Fruit fly (Drosophila melanogaster): ENCODE results near the gene RpS14b.

Gene RpS14b

DNA sequence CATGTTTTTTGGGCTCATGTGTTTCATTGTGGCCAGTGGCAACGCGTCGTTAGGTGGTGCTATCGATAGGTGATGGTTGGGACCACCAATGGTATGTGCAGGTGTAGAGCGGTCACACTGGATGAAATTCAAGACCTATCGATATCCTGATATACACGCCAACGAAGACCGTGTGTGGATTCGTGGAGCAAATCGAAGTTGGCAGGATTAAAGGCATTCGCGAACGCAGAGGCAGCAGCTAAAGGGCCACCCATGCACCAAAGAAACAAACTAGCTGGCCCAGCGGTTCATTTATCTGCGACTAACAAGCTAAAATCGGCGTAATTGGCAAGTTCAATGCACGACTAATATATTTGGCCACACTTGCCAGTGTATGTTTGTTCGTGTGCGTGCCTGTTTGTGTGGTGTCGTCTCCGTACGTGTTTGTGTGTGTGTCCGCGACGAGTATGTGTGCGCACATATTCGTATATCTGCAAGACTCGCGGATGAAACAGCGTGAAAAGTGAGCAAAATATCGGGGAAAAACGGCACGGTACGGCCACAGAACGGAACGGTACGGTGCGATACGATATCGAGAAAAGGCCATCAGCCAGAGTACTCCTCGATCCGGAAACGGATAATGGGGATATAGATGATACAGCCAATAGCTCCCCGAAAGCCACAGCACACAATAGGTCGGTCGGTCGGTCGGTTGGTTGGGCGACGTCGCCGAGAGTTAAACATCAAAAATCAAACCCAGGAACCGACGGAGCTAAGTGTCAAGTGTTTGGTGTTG is 1.3 kb downstream of the RpS14b start, which contains the start of gene Ubr3 (continued):
- TF ChIP-seq Abd-B (GFP tag; optimal IDR thresholded peaks at IDR 0.05) (peak; percentile 25), CG8765 (GFP tag; IDR thresholded peaks at IDR 0.05) (no peak), dysf (GFP tag; IDR thresholded peaks at IDR 0.05) (no peak), pita (GFP tag; optimal IDR thresholded peaks at IDR 0.05) (no peak), al (GFP tag; IDR thresholded peaks at IDR 0.05) (0 out of 2 replicates have a peak, but pooled peaks have one; percentile 8), repo (GFP tag; optimal IDR thresholded peaks at IDR 0.05) (no peak), bigmax (GFP tag; optimal IDR thresholded peaks at IDR 0.05) (no peak), CG16779 (GFP tag; IDR thresholded peaks at IDR 0.05) (no peak), CTCF (GFP tag; optimal IDR thresholded peaks at IDR 0.05) (no peak), CG17568 (GFP tag; optimal IDR thresholded peaks at IDR 0.05) (no peak), ap (GFP tag; IDR thresholded peaks at IDR 0.05) (no peak), gsb (GFP tag; IDR thresholded peaks at IDR 0.05) (no peak), run (tag; optimal IDR thresholded peaks at IDR 0.05) (no peak), Spps (tag; optimal IDR thresholded peaks at IDR 0.05) (no peak), B-H1 (GFP tag; IDR thresholded peaks at IDR 0.05) (no peak), CG10543 (GFP tag; optimal IDR thresholded peaks at IDR 0.05) (peak; percentile 21), CG1792 (GFP tag; optimal IDR thresholded peaks at IDR 0.05) (no peak), CG8924 (tag; optimal IDR thresholded peaks at IDR 0.05) (peak; percentile 19), ro (GFP tag; IDR thresholded peaks at IDR 0.05) (no peak), Lpt (GFP tag; optimal IDR thresholded peaks at IDR 0.05) (no peak), CG17829 (tag; optimal IDR thresholded peaks at IDR 0.05) (peak; percentile 28), Side (GFP tag; optimal IDR thresholded peaks at IDR 0.05) (no peak), mam (GFP tag; optimal IDR thresholded peaks at IDR 0.05) (peak; percentile 4), CG7357 (GFP tag; IDR thresholded peaks at IDR 0.05) (peak; percentile 89), unpg (GFP tag; optimal IDR thresholded peaks at IDR 0.05) (no peak), NC2β (GFP tag; optimal IDR thresholded peaks at IDR 0.05) (peak; percentile 35), pum (GFP tag; optimal IDR thresholded peaks at IDR 0.05) (no peak), CG1233 (GFP tag; optimal IDR thresholded peaks at IDR 0.05) (no peak), exex (tag; optimal IDR thresholded peaks at IDR 0.05) (peak; percentile 7), NFAT (GFP tag; IDR thresholded peaks at IDR 0.05) (0 out of 2 replicates have a peak, but pooled peaks have one; percentile 21), CG7271 (tag; optimal IDR thresholded peaks at IDR 0.05) (no peak), Poxn (GFP tag; IDR thresholded peaks at IDR 0.05) (no peak), CG1603 (tag; optimal IDR thresholded peaks at IDR 0.05) (peak; percentile 71), CG18599 (GFP tag; optimal IDR thresholded peaks at IDR 0.05) (peak; percentile 36), Vsx1 (GFP tag; optimal IDR thresholded peaks at IDR 0.05) (no peak), Hmx (GFP tag; optimal IDR thresholded peaks at IDR 0.05) (no peak), Ada2b (GFP tag; IDR thresholded peaks at IDR 0.05) (no peak), gce (GFP tag; IDR thresholded peaks at IDR 0.05) (no peak), zen2 (GFP tag; IDR thresholded peaks at IDR 0.05; ENCODE audit: partially characterized antibody) (no peak), CG32532 (GFP tag; IDR thresholded peaks at IDR 0.05) (0 out of 2 replicates have a peak, but pooled peaks have one; percentile 18), CG11504 (tag; optimal IDR thresholded peaks at IDR 0.05) (peak; percentile 7), Fer1 (GFP tag; optimal IDR thresholded peaks at IDR 0.05) (peak; percentile 35), cwo (GFP tag; optimal IDR thresholded peaks at IDR 0.05) (no peak), CG7987 (GFP tag; optimal IDR thresholded peaks at IDR 0.05) (no peak), aop (GFP tag; IDR thresholded peaks at IDR 0.05) (no peak), btn (GFP tag; optimal IDR thresholded peaks at IDR 0.05) (no peak), vnd (GFP tag; IDR thresholded peaks at IDR 0.05; ENCODE audit: partially characterized antibody) (peak; percentile 73), tin (GFP tag; optimal IDR thresholded peaks at IDR 0.05) (no peak), Dip3 (GFP tag; optimal IDR thresholded peaks at IDR 0.05) (no peak), ara (GFP tag; IDR thresholded peaks at IDR 0.05) (no peak)
